Fruit fly (Drosophila melanogaster) whole organism, embryonic: Measurements from ENCODE around the gene CG13670.

ENCODE experiments used
- CG1024 ChIP-seq: fragments of 200-800 bp; sonication (Bioruptor generic); IDR thresholded peaks from 2 replicates; pipeline ENCODE4 v1.3.6; 2022; ENCODE audit warnings: missing biosample characterization, missing genetic modification characterization
- CG11247 ChIP-seq: fragments of 200-800 bp; sonication (Bioruptor generic); IDR thresholded peaks from 2 replicates; pipeline ENCODE4 v1.3.6; 2022; ENCODE audit warnings: missing biosample characterization, missing genetic modification characterization
- CG12659 ChIP-seq: fragments of 200-800 bp; sonication (Bioruptor generic); optimal IDR thresholded peaks from 3 replicates; lab custom pipeline; 2017; ENCODE audit warnings: mild to moderate bottlenecking, missing biosample characterization, missing genetic modification reagents, missing genetic modification characterization
- CG14050 ChIP-seq: fragments of 200-800 bp; sonication (Bioruptor generic); IDR thresholded peaks from 3 replicates; pipeline ENCODE4 v1.3.6; 2022; ENCODE audit warnings: missing biosample characterization, missing genetic modification characterization
- CG15011 ChIP-seq: fragments of 200-800 bp; sonication (Bioruptor generic); optimal IDR thresholded peaks from 3 replicates; lab custom pipeline; 2018; ENCODE audit warnings: missing biosample characterization, mild to moderate bottlenecking, missing genetic modification characterization
- CG1602 ChIP-seq: fragments of 200-800 bp; sonication (Bioruptor generic); optimal IDR thresholded peaks from 3 replicates; lab custom pipeline; 2016; ENCODE audit warnings: missing biosample characterization, missing genetic modification characterization
- CG17385 ChIP-seq: fragments of 200-800 bp; sonication (Bioruptor generic); optimal IDR thresholded peaks from 3 replicates; lab custom pipeline; 2018; ENCODE audit warnings: missing biosample characterization, mild to moderate bottlenecking, missing genetic modification characterization
- CG17829 ChIP-seq: fragments of 200-800 bp; optimal IDR thresholded peaks from 2 replicates; lab custom pipeline; 2019; ENCODE audit warnings: missing biosample characterization, mild to moderate bottlenecking, missing genetic modification characterization, moderate library complexity
- CG18764 ChIP-seq: fragments of 200-800 bp; sonication (Bioruptor generic); optimal IDR thresholded peaks from 3 replicates; lab custom pipeline; 2016; ENCODE audit warnings: missing biosample characterization, missing genetic modification characterization
- CG34422 ChIP-seq: fragments of 200-800 bp; sonication (Bioruptor generic); IDR thresholded peaks from 3 replicates; pipeline ENCODE4 v1.3.6; 2022; ENCODE audit warnings: missing biosample characterization, missing genetic modification characterization
- CG4328 ChIP-seq: fragments of 200-800 bp; sonication (Bioruptor generic); optimal IDR thresholded peaks from 3 replicates; lab custom pipeline; 2017; ENCODE audit warnings: missing biosample characterization, missing genetic modification reagents, missing genetic modification characterization
- CG4854 ChIP-seq: fragments of 200-800 bp; sonication (Bioruptor generic); optimal IDR thresholded peaks from 2 replicates; lab custom pipeline; 2016; ENCODE audit warnings: missing biosample characterization, missing genetic modification characterization, inconsistent platforms
- CG6689 ChIP-seq: fragments of 200-800 bp; sonication (Bioruptor generic); IDR thresholded peaks from 2 replicates; pipeline ENCODE4 v1.3.6; 2022; ENCODE audit warnings: missing biosample characterization, missing genetic modification characterization
- CG7928 ChIP-seq: fragments of 200-800 bp; sonication (Bioruptor generic); optimal IDR thresholded peaks from 2 replicates; lab custom pipeline; 2017; ENCODE audit warnings: missing biosample characterization, mild to moderate bottlenecking, missing genetic modification characterization
- CG7987 ChIP-seq: fragments of 200-800 bp; sonication (Bioruptor generic); optimal IDR thresholded peaks from 2 replicates; lab custom pipeline; 2018; ENCODE audit warnings: missing biosample characterization, mild to moderate bottlenecking, missing genetic modification characterization, moderate library complexity
- CG8089 ChIP-seq: fragments of 200-800 bp; sonication (Bioruptor generic); optimal IDR thresholded peaks from 3 replicates; lab custom pipeline; 2016; ENCODE audit warnings: missing biosample characterization, missing genetic modification characterization
- CoRest ChIP-seq: fragments of 200-800 bp; sonication (Bioruptor generic); optimal IDR thresholded peaks from 3 replicates; lab custom pipeline; 2018; ENCODE audit warnings: missing biosample characterization, mild to moderate bottlenecking, missing genetic modification characterization, moderate library complexity
- CrebB ChIP-seq: fragments of 200-800 bp; sonication (Bioruptor generic); optimal IDR thresholded peaks from 3 replicates; lab custom pipeline; 2018; ENCODE audit warnings: missing biosample characterization, mild to moderate bottlenecking, missing genetic modification characterization
- Dfd ChIP-seq, 2 experiments: fragments of >200 bp; optimal IDR thresholded peaks; 2 replicates each; lab custom pipeline; 2017; ENCODE audit warnings: missing biosample characterization in 2 of 2, missing genetic modification characterization in 2 of 2
- Drgx ChIP-seq: fragments of 200-800 bp; sonication (Bioruptor generic); IDR thresholded peaks from 2 replicates; pipeline ENCODE4 v1.3.6; 2022; ENCODE audit warnings: missing biosample characterization, missing genetic modification characterization
- Ets97D ChIP-seq: fragments of 200-800 bp; sonication (Bioruptor generic); optimal IDR thresholded peaks from 3 replicates; lab custom pipeline; 2016; ENCODE audit warnings: missing biosample characterization, missing genetic modification characterization
- HHEX ChIP-seq: fragments of 200-800 bp; sonication (Bioruptor generic); optimal IDR thresholded peaks from 3 replicates; lab custom pipeline; 2017; ENCODE audit warnings: missing biosample characterization, mild to moderate bottlenecking, missing genetic modification characterization, missing genetic modification reagents
- PHDP ChIP-seq: fragments of 200-800 bp; sonication (Bioruptor generic); optimal IDR thresholded peaks from 3 replicates; lab custom pipeline; 2018; ENCODE audit warnings: missing biosample characterization, mild to moderate bottlenecking, missing genetic modification characterization, moderate library complexity
- Poxn ChIP-seq: fragments of 200-800 bp; sonication (Bioruptor generic); IDR thresholded peaks from 2 replicates; pipeline ENCODE4 v1.3.6; 2022; ENCODE audit warnings: missing biosample characterization, missing genetic modification characterization
- Ravus ChIP-seq: fragments of 200-800 bp; sonication (Bioruptor generic); IDR thresholded peaks from 2 replicates; pipeline ENCODE4 v1.3.6; 2022; ENCODE audit warnings: missing biosample characterization, missing genetic modification characterization
- Scr ChIP-seq: fragments of 200-800 bp; sonication (Bioruptor generic); IDR thresholded peaks from 2 replicates; pipeline ENCODE4 v1.3.6; 2022; ENCODE audit warnings: missing biosample characterization, missing genetic modification characterization; ENCODE audit not compliant: partially characterized antibody
- Sin3A ChIP-seq: fragments of >200 bp; optimal IDR thresholded peaks from 2 replicates; lab custom pipeline; 2018
- Spps ChIP-seq: fragments of 200-800 bp; sonication (Bioruptor generic); optimal IDR thresholded peaks from 2 replicates; lab custom pipeline; 2018; ENCODE audit warnings: missing biosample characterization, mild to moderate bottlenecking, missing genetic modification characterization
- Tbp ChIP-seq: fragments of >200 bp; optimal IDR thresholded peaks from 2 replicates; lab custom pipeline; 2018; ENCODE audit warnings: missing biosample characterization, missing genetic modification characterization
- bbx ChIP-seq: fragments of 200-800 bp; sonication (Bioruptor generic); IDR thresholded peaks from 2 replicates; pipeline ENCODE4 v1.3.6; 2022; ENCODE audit warnings: missing biosample characterization, missing genetic modification characterization; ENCODE audit not compliant: partially characterized antibody
- cas ChIP-seq: fragments of 200-800 bp; sonication (Bioruptor generic); IDR thresholded peaks from 2 replicates; pipeline ENCODE4 v1.3.6; 2022; ENCODE audit warnings: missing biosample characterization, missing genetic modification characterization
- disco-r ChIP-seq: fragments of 200-800 bp; sonication (Bioruptor generic); optimal IDR thresholded peaks from 2 replicates; lab custom pipeline; 2016; ENCODE audit warnings: missing biosample characterization, missing genetic modification characterization
- eve ChIP-seq, 2 experiments: fragments of >200 bp; optimal IDR thresholded peaks; 2 replicates each; lab custom pipeline; 2017; ENCODE audit warnings: missing biosample characterization in 2 of 2, missing genetic modification characterization in 2 of 2
- gfzf ChIP-seq: fragments of 200-800 bp; sonication (Bioruptor generic); optimal IDR thresholded peaks from 2 replicates; lab custom pipeline; 2016; ENCODE audit warnings: missing biosample characterization, mild to moderate bottlenecking, missing genetic modification characterization, moderate library complexity
- kah ChIP-seq: fragments of 200-800 bp; sonication (Bioruptor generic); optimal IDR thresholded peaks from 2 replicates; lab custom pipeline; 2018; ENCODE audit warnings: missing biosample characterization, mild to moderate bottlenecking, missing genetic modification characterization
- luna ChIP-seq: fragments of 200-800 bp; sonication (Bioruptor generic); optimal IDR thresholded peaks from 2 replicates; lab custom pipeline; 2016; ENCODE audit warnings: missing biosample characterization, missing genetic modification characterization
- nmo ChIP-seq: fragments of 200-800 bp; sonication (Bioruptor generic); optimal IDR thresholded peaks from 2 replicates; lab custom pipeline; 2018; ENCODE audit warnings: missing biosample characterization, mild to moderate bottlenecking, missing genetic modification characterization, moderate library complexity
- onecut ChIP-seq: fragments of 200-800 bp; sonication (Bioruptor generic); IDR thresholded peaks from 2 replicates; pipeline ENCODE4 v1.3.6; 2022; ENCODE audit warnings: missing biosample characterization, missing genetic modification characterization
- otp ChIP-seq: fragments of 200-800 bp; sonication (Bioruptor generic); IDR thresholded peaks from 3 replicates; pipeline ENCODE4, ENCODE4 v1.3.6; 2022; ENCODE audit warnings: missing biosample characterization, missing genetic modification characterization
- peb ChIP-seq: fragments of 200-800 bp; sonication (Bioruptor generic); IDR thresholded peaks from 2 replicates; pipeline ENCODE4 v1.3.6; 2022; ENCODE audit warnings: missing biosample characterization, missing genetic modification characterization
- pho ChIP-seq: fragments of 200-800 bp; sonication (Bioruptor generic); optimal IDR thresholded peaks from 2 replicates; lab custom pipeline; 2016; ENCODE audit warnings: missing biosample characterization, missing genetic modification characterization
- pnt ChIP-seq: fragments of 200-800 bp; sonication (Bioruptor generic); optimal IDR thresholded peaks from 3 replicates; lab custom pipeline; 2016; ENCODE audit warnings: missing biosample characterization, missing genetic modification characterization
- sd ChIP-seq: fragments of 200-800 bp; sonication (Bioruptor generic); optimal IDR thresholded peaks from 3 replicates; lab custom pipeline; 2018; ENCODE audit warnings: missing biosample characterization, mild to moderate bottlenecking, missing genetic modification characterization, moderate library complexity
- sqz ChIP-seq: fragments of 200-800 bp; sonication (Bioruptor generic); optimal IDR thresholded peaks from 3 replicates; lab custom pipeline; 2018; ENCODE audit warnings: missing biosample characterization, mild to moderate bottlenecking, missing genetic modification characterization
- sr ChIP-seq: fragments of 200-800 bp; sonication (Bioruptor generic); IDR thresholded peaks from 3 replicates; pipeline ENCODE4 v1.3.6; 2022; ENCODE audit warnings: missing biosample characterization, missing genetic modification characterization
- tio ChIP-seq: fragments of 200-800 bp; sonication (Bioruptor generic); optimal IDR thresholded peaks from 2 replicates; lab custom pipeline; 2017; ENCODE audit warnings: missing biosample characterization, missing genetic modification characterization, inconsistent platforms
- trem ChIP-seq: fragments of 200-800 bp; optimal IDR thresholded peaks from 3 replicates; lab custom pipeline; 2019; ENCODE audit warnings: missing biosample characterization, mild to moderate bottlenecking, missing genetic modification characterization, moderate library complexity
- zen2 ChIP-seq: fragments of 200-800 bp; sonication (Bioruptor generic); IDR thresholded peaks from 3 replicates; pipeline ENCODE4 v1.3.6; 2022; ENCODE audit warnings: missing biosample characterization, missing genetic modification characterization; ENCODE audit not compliant: partially characterized antibody

Gene CG13670

dm6 chr3L:8289336-8290258, 31.0 kb upstream of the CG13670 start, which contains the start of gene cert (continued):
- TF ChIP-seq CG4854 (GFP tag; lab: Kevin White, UChicago) (peak; percentile 31), CG1602 (no peak), CG15011 (GFP tag; lab: Kevin White, UChicago) (no peak), tio (GFP tag; lab: Kevin White, UChicago) (no peak), Poxn (GFP tag; lab: Robert Waterston, UW) (no peak), HHEX (GFP tag; lab: Kevin White, UChicago) (no peak), onecut (GFP tag; lab: Robert Waterston, UW) (no peak), cas (GFP tag; lab: Robert Waterston, UW) (no peak), Dfd (GFP tag; optimal IDR thresholded peaks at IDR 0.05; lab: Kevin White, UChicago) (no peak), kah (peak; percentile 94), luna (GFP tag; lab: Kevin White, UChicago) (no peak), pho (GFP tag; lab: Kevin White, UChicago) (peak; percentile 45), eve (GFP tag; optimal IDR thresholded peaks at IDR 0.05; lab: Kevin White, UChicago) (no peak), sr (no peak), sqz (GFP tag; lab: Kevin White, UChicago) (peak; percentile 31), CG12659 (GFP tag; lab: Kevin White, UChicago) (peak; percentile 69), CG34422 (peak; percentile 81; the same call in 2 of the 3 replicates), CG18764 (GFP tag; lab: Kevin White, UChicago) (no peak), PHDP (tag; lab: Kevin White, UChicago) (peak; percentile 15), CG1024 (GFP tag; lab: Robert Waterston, UW) (no peak), Tbp (GFP tag; lab: Kevin White, UChicago) (no peak), sd (no peak), CG6689 (no peak), Sin3A (peak; percentile 94), disco-r (GFP tag; lab: Kevin White, UChicago) (no peak), bbx (GFP tag; lab: Robert Waterston, UW) (peak; percentile 82), CG4328 (GFP tag; lab: Kevin White, UChicago) (peak; percentile 19)

dm6 chr3L:8295227-8295626, 25.3 kb upstream of the CG13670 start, which contains the start of gene CG7201:
Gene CG7201 (minus strand): TSS chr3L:8295327.
- TF ChIP-seq pnt (GFP tag; lab: Kevin White, UChicago) (no peak), CG11247 (GFP tag; lab: Robert Waterston, UW) (no peak)

DNA sequence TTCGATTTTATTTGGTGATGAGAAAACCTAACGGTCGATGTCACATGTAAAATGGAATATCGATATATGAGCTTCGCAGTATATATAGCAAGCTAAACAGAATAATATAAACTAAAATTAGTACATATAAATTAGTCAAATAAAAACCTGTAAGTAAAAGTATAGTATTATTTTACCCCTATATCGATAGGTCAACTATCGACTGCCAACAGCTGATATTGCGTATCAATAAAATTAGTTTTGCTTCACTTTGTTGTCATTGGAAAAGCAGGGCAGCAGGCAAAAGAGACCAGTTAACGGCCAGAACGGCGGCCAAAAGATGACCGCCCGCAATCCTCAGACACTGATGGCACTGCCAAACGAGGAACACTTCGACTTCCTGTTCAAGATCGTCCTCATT, 23.6 kb upstream of the CG13670 start, which contains the start of gene Rab19:
Gene Rab19 (plus strand): TSS at position 78 of the 400 bp plus-strand sequence.
- TF ChIP-seq Ravus (GFP tag; lab: Robert Waterston, UW) (no peak), CrebB (tag; lab: Kevin White, UChicago) (no peak), peb (no peak), CG7928 (GFP tag; lab: Kevin White, UChicago) (no peak), Scr (GFP tag; lab: Robert Waterston, UW) (peak; percentile 94), CG14050 (GFP tag; lab: Robert Waterston, UW) (no peak), zen2 (GFP tag; lab: Robert Waterston, UW) (peak; percentile 91), otp (no peak), CG8089 (GFP tag; lab: Kevin White, UChicago) (no peak), gfzf (GFP tag; lab: Kevin White, UChicago) (no peak), CoRest (peak; percentile 52), Spps (tag; lab: Kevin White, UChicago) (no peak), CG17829 (tag; lab: Kevin White, UChicago) (peak; percentile 13), bbx (GFP tag; lab: Robert Waterston, UW) (peak; percentile 87), Drgx (GFP tag; lab: Robert Waterston, UW) (no peak), nmo (GFP tag; lab: Kevin White, UChicago) (peak; percentile 19), trem (tag; lab: Kevin White, UChicago) (peak; percentile 61), CG17385 (GFP tag; lab: Kevin White, UChicago) (peak; percentile 36), Ets97D (peak; percentile 3), CG7987 (GFP tag; lab: Kevin White, UChicago) (no peak)
